1 worm cellular context compared by ENCODE assay signal in genomic region chrII:10446300-10446699, ce11.
A peak's percentile ranks its signal among the peaks of the same experiment; 100 is the strongest.
TF ChIP-seq lines count a peak whose summit lies in the region.

No protein-coding gene starts in this region.

TF ChIP-seq in whole organism, L1 larva, 84 proteins besides CTCF, POLR2A, EP300 and RAD21 (continued from another document):
- TF ChIP-seq rnt-1 (tag; optimal IDR thresholded peaks at IDR 0.05; lab: Kevin White, UChicago) (peak; percentile 51), efl-1 (optimal IDR thresholded peaks at IDR 0.05; lab: Kevin White, UChicago) (no peak), efl-1 (GFP tag; optimal IDR thresholded peaks at IDR 0.05 in 1 of 2; lab: Kevin White, UChicago) (peak in 1 of 2 experiments; percentile 50), snu-23 (GFP tag; optimal IDR thresholded peaks at IDR 0.05; lab: Kevin White, UChicago) (peak; percentile 78), mab-9 (GFP tag; IDR thresholded peaks at IDR 0.05; lab: Robert Waterston, UW) (no peak), lin-14 (GFP tag; optimal IDR thresholded peaks at IDR 0.05; lab: Kevin White, UChicago) (peak; percentile 72), aly-2 (tag; optimal IDR thresholded peaks at IDR 0.05; lab: Kevin White, UChicago) (no peak), nhr-84 (tag; optimal IDR thresholded peaks at IDR 0.05; lab: Kevin White, UChicago) (no peak), lin-35 (GFP tag; optimal IDR thresholded peaks at IDR 0.05; lab: Kevin White, UChicago) (peak; percentile 3 to 77), blmp-1 (tag; optimal IDR thresholded peaks at IDR 0.05; lab: Kevin White, UChicago) (peak; percentile 92), lsy-2 (tag; optimal IDR thresholded peaks at IDR 0.05; lab: Kevin White, UChicago) (peak; percentile 12 to 44), C34B4.2 (tag; optimal IDR thresholded peaks at IDR 0.05; lab: Kevin White, UChicago) (no peak), isw-1 (GFP tag; IDR thresholded peaks at IDR 0.05; lab: Robert Waterston, UW) (no peak), elt-2 (tag; optimal IDR thresholded peaks at IDR 0.05; lab: Kevin White, UChicago) (peak; percentile 65), mdl-1 (tag; optimal IDR thresholded peaks at IDR 0.05; lab: Kevin White, UChicago) (peak in 1 of 2 experiments; percentile 80), unc-62 (GFP tag; optimal IDR thresholded peaks at IDR 0.05; lab: Kevin White, UChicago) (no peak), lir-3 (tag; optimal IDR thresholded peaks at IDR 0.05; lab: Kevin White, UChicago; ENCODE audit: poor library complexity) (peak; percentile 53), ztf-4 (tag; optimal IDR thresholded peaks at IDR 0.05; lab: Kevin White, UChicago) (peak; percentile 61), ceh-63 (GFP tag; optimal IDR thresholded peaks at IDR 0.05; lab: Kevin White, UChicago) (no peak), nhr-47 (tag; optimal IDR thresholded peaks at IDR 0.05; lab: Kevin White, UChicago) (peak; percentile 11)
TF ChIP-seq in whole organism, L1 larva: peak in this region for 25.
